Worm (Caenorhabditis elegans) whole organism, L2 larva: ENCODE measurements around the gene erp-44.3.

ENCODE experiments used
- C34F6.9 ChIP-seq: fragments of 150-350 bp; optimal IDR thresholded peaks from 2 replicates; lab custom pipeline; 2014; ENCODE audit warnings: missing biosample characterization, missing genetic modification characterization
- F13H6.1 ChIP-seq: sonication (generic microtip); optimal IDR thresholded peaks from 2 replicates; lab custom pipeline; 2016; ENCODE audit warnings: missing genetic modification characterization, missing compliant biosample characterization
- R02D3.7 ChIP-seq: fragments of 150-350 bp; optimal IDR thresholded peaks from 2 replicates; lab custom pipeline; 2014; ENCODE audit warnings: missing biosample characterization, missing genetic modification characterization
- Y55F3AM.14 ChIP-seq: fragments of 200-800 bp; sonication (Bioruptor generic); optimal IDR thresholded peaks from 2 replicates; lab custom pipeline; 2018; ENCODE audit warnings: mild to moderate bottlenecking, missing genetic modification characterization, missing compliant biosample characterization
- ZK546.5 ChIP-seq: sonication (generic microtip); optimal IDR thresholded peaks from 2 replicates; lab custom pipeline; 2017; ENCODE audit warnings: missing biosample characterization, missing genetic modification characterization
- alr-1 ChIP-seq: fragments of 150-350 bp; optimal IDR thresholded peaks from 2 replicates; lab custom pipeline; 2014; ENCODE audit warnings: missing biosample characterization, missing genetic modification characterization
- blmp-1 ChIP-seq: sonication (generic microtip); optimal IDR thresholded peaks from 2 replicates; lab custom pipeline; 2017; ENCODE audit warnings: missing genetic modification characterization, mild to moderate bottlenecking, missing compliant biosample characterization, antibody characterized with exemption, moderate library complexity; ENCODE audit not compliant: insufficient read depth
- ceh-16 ChIP-seq: fragments of 150-350 bp; optimal IDR thresholded peaks from 2 replicates; lab custom pipeline; 2014; ENCODE audit warnings: missing biosample characterization, missing genetic modification characterization
- ceh-82 ChIP-seq: fragments of 150-350 bp; optimal IDR thresholded peaks from 2 replicates; lab custom pipeline; 2014; ENCODE audit warnings: missing biosample characterization, missing genetic modification characterization
- crh-2 ChIP-seq: sonication (generic microtip); optimal IDR thresholded peaks from 2 replicates; lab custom pipeline; 2017; ENCODE audit warnings: missing biosample characterization, missing genetic modification characterization
- dmd-4 ChIP-seq: sonication (generic microtip); optimal IDR thresholded peaks from 2 replicates; lab custom pipeline; 2017; ENCODE audit warnings: missing biosample characterization, missing genetic modification characterization
- elt-3 ChIP-seq: sonication (generic microtip); optimal IDR thresholded peaks from 2 replicates; lab custom pipeline; 2017; ENCODE audit warnings: missing biosample characterization, missing genetic modification characterization
- fos-1 ChIP-seq: fragments of 150-350 bp; optimal IDR thresholded peaks from 2 replicates; lab custom pipeline; 2014; ENCODE audit warnings: missing biosample characterization, missing genetic modification characterization
- lin-13 ChIP-seq: fragments of 150-350 bp; optimal IDR thresholded peaks from 2 replicates; lab custom pipeline; 2014; ENCODE audit warnings: missing biosample characterization, missing genetic modification reagents, missing genetic modification characterization
- lsy-2 ChIP-seq, 2 experiments: fragments of 150-350 bp in 1 of 2; sonication (generic microtip) in 1 of 2; optimal IDR thresholded peaks; 2 replicates each; lab custom pipeline; 2014 to 2017; ENCODE audit warnings: missing biosample characterization in 2 of 2, missing genetic modification characterization in 2 of 2
- mab-5 ChIP-seq: fragments of 150-350 bp; optimal IDR thresholded peaks from 2 replicates; lab custom pipeline; 2014; ENCODE audit warnings: missing biosample characterization, missing genetic modification characterization
- nhr-10 ChIP-seq: sonication (generic microtip); optimal IDR thresholded peaks from 2 replicates; lab custom pipeline; 2017; ENCODE audit warnings: missing biosample characterization, missing genetic modification characterization
- nhr-11 ChIP-seq: fragments of 150-350 bp; optimal IDR thresholded peaks from 2 replicates; lab custom pipeline; 2014; ENCODE audit warnings: missing biosample characterization, missing genetic modification characterization
- nhr-12 ChIP-seq: fragments of 150-350 bp; optimal IDR thresholded peaks from 2 replicates; lab custom pipeline; 2014; ENCODE audit warnings: missing biosample characterization, missing genetic modification characterization
- nhr-129 ChIP-seq: fragments of 150-350 bp; optimal IDR thresholded peaks from 2 replicates; lab custom pipeline; 2014; ENCODE audit warnings: missing biosample characterization, missing genetic modification characterization
- nhr-23 ChIP-seq: fragments of 150-350 bp; optimal IDR thresholded peaks from 2 replicates; lab custom pipeline; 2014; ENCODE audit warnings: missing biosample characterization, missing genetic modification reagents, missing genetic modification characterization
- nhr-237 ChIP-seq: fragments of 150-350 bp; optimal IDR thresholded peaks from 2 replicates; lab custom pipeline; 2014; ENCODE audit warnings: missing biosample characterization, missing genetic modification characterization
- nhr-25 ChIP-seq: fragments of 150-350 bp; sonication (generic microtip); optimal IDR thresholded peaks from 3 replicates; lab custom pipeline; 2014; ENCODE audit warnings: missing biosample characterization, missing genetic modification characterization
- nhr-6 ChIP-seq: fragments of 150-350 bp; optimal IDR thresholded peaks from 2 replicates; lab custom pipeline; 2014; ENCODE audit warnings: missing biosample characterization, missing genetic modification characterization
- nhr-77 ChIP-seq: fragments of 150-350 bp; optimal IDR thresholded peaks from 2 replicates; lab custom pipeline; 2014; ENCODE audit warnings: missing biosample characterization, missing genetic modification characterization
- sem-4 ChIP-seq: fragments of 150-350 bp; optimal IDR thresholded peaks from 2 replicates; lab custom pipeline; 2014; ENCODE audit warnings: missing biosample characterization, missing genetic modification reagents, missing genetic modification characterization
- skn-1 ChIP-seq: sonication (generic microtip); optimal IDR thresholded peaks from 2 replicates; lab custom pipeline; 2017; ENCODE audit warnings: missing biosample characterization, missing genetic modification characterization
- sma-9 ChIP-seq, 2 experiments: fragments of 150-350 bp in 1 of 2; sonication (generic microtip) in 1 of 2; optimal IDR thresholded peaks; 2 replicates each; lab custom pipeline; 2014 to 2016; ENCODE audit warnings: missing genetic modification characterization in 2 of 2, mild to moderate bottlenecking in 1 of 2, missing biosample characterization in 1 of 2, missing compliant biosample characterization in 1 of 2, missing genetic modification reagents in 1 of 2, moderate library complexity in 1 of 2
- snpc-4 ChIP-seq: fragments of 150-350 bp; optimal IDR thresholded peaks from 2 replicates; lab custom pipeline; 2014; ENCODE audit warnings: missing biosample characterization, missing genetic modification characterization
- unc-55 ChIP-seq: fragments of 150-350 bp; sonication (generic microtip); optimal IDR thresholded peaks from 3 replicates; lab custom pipeline; 2014; ENCODE audit warnings: missing biosample characterization, missing genetic modification reagents, missing genetic modification characterization
- zag-1 ChIP-seq: fragments of 150-350 bp; optimal IDR thresholded peaks from 2 replicates; lab custom pipeline; 2014; ENCODE audit warnings: missing biosample characterization, missing genetic modification characterization
- ztf-4 ChIP-seq: fragments of 150-350 bp; optimal IDR thresholded peaks from 2 replicates; lab custom pipeline; 2014; ENCODE audit warnings: missing biosample characterization, missing genetic modification characterization

Gene erp-44.3

DNA sequence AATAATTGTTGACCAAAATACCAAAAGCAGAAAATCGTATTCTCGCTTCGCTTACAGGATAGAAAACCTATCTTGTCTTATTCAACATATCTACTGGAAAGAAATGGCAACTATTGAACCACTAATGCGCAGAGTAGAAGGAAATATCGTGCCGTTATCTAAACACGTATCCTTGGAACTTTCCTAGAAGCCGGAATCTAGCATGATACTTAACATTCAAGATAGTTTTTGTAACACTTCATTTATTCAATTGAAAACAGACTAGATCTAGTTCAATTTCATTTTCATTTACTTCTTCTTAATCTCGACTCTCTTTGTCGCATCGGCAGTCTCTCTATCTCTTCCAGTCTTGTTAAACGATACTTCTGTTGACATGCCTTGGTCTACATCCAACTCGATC, 32.5 kb downstream of the erp-44.3 start:
- TF ChIP-seq skn-1 (tag; lab: Kevin White, UChicago) (no peak), elt-3 (tag; lab: Kevin White, UChicago) (no peak), sem-4 (no peak), ceh-82 (tag; lab: Kevin White, UChicago) (no peak), nhr-6 (no peak), zag-1 (tag; lab: Kevin White, UChicago) (no peak), ceh-16 (tag; lab: Kevin White, UChicago) (no peak), snpc-4 (tag; lab: Kevin White, UChicago) (no peak), mab-5 (tag; lab: Kevin White, UChicago) (no peak), unc-55 (GFP tag; lab: Kevin White, UChicago) (no peak), C34F6.9 (tag; lab: Kevin White, UChicago) (no peak), nhr-23 (tag; lab: Kevin White, UChicago) (no peak), nhr-77 (no peak), ZK546.5 (no peak), lin-13 (GFP tag; lab: Kevin White, UChicago) (no peak)

DNA sequence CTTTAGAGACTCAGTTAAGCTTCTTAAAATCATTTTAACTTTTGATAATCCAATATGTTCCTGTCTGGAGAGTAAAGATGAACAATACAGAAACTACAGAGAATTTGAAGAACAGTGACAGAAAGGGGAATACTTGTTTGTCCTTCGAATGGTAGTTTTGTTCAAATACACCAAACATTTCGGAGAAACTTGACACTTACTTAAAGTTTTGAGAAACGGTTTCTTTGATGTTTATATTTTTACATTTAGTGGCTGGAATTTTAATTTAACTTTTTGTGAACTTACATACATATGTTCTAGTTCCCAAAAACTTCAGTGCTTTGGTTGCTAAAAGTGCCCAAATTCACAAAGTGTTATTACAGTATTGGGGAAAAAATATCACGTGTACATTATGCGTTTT, 34.7 kb downstream of the erp-44.3 start, which contains the start of gene B0218.5:
Gene B0218.5, minus strand, starts transcription at position 101 of the 400 bp plus-strand sequence.
- TF ChIP-seq blmp-1 (tag; lab: Kevin White, UChicago): no peak
- no peak for TF ChIP-seq lsy-2 (tag; optimal IDR thresholded peaks at IDR 0.05; lab: Kevin White, UChicago)
- TF ChIP-seq sem-4: no peak
- TF ChIP-seq elt-3 (tag; lab: Kevin White, UChicago): no peak
- no peak for TF ChIP-seq nhr-129 (tag; lab: Kevin White, UChicago)
- no peak for TF ChIP-seq zag-1 (tag; lab: Kevin White, UChicago)
- TF ChIP-seq nhr-11 (tag; lab: Kevin White, UChicago): no peak
- TF ChIP-seq nhr-77: no peak

DNA sequence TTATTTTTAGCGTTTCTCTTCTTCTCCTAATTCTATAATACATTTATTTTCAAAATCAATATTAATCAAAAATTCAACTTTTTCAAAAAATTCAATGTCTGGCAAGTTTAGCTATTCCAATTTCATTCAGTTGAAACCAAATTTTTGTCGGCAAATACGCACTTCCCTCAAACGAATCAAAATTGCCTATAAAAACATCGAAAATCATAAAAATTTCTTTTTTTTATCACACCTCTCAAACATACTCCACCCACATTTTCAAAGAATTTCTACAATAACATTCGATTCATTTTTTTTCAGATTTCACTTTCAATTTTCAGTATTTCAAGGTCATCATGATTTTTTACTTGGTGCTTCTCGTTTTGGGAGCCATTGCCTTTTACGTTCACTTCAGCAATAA, 36.6 kb downstream of the erp-44.3 start, which contains the start of gene faah-1:
Gene faah-1, plus strand, starts transcription at position 301 of the 400 bp plus-strand sequence.
- no peak for TF ChIP-seq crh-2 (tag; lab: Kevin White, UChicago)
- TF ChIP-seq unc-55 (GFP tag; lab: Kevin White, UChicago): no peak
- no peak for TF ChIP-seq dmd-4
- TF ChIP-seq sma-9 (GFP tag; optimal IDR thresholded peaks at IDR 0.05; lab: Kevin White, UChicago): no peak
- no peak for TF ChIP-seq sma-9 (tag; optimal IDR thresholded peaks at IDR 0.05; lab: Kevin White, UChicago)
- TF ChIP-seq nhr-12 (tag; lab: Kevin White, UChicago): no peak
- TF ChIP-seq nhr-237: no peak
- TF ChIP-seq Y55F3AM.14 (GFP tag; lab: Kevin White, UChicago): no peak
- no peak for TF ChIP-seq F13H6.1 (tag; lab: Kevin White, UChicago)
- no peak for TF ChIP-seq ZK546.5
- no peak for TF ChIP-seq R02D3.7 (tag; lab: Kevin White, UChicago)
- no peak for TF ChIP-seq alr-1 (tag; lab: Kevin White, UChicago)
- TF ChIP-seq nhr-10 (tag; lab: Kevin White, UChicago): no peak
- no peak for TF ChIP-seq ztf-4 (tag; lab: Kevin White, UChicago)
- no peak for TF ChIP-seq lin-13 (GFP tag; lab: Kevin White, UChicago)
- TF ChIP-seq lsy-2 (tag; optimal IDR thresholded peaks at IDR 0.05; lab: Kevin White, UChicago): no peak
- no peak for TF ChIP-seq nhr-77
- TF ChIP-seq, all 48 proteins: peak for 0

DNA sequence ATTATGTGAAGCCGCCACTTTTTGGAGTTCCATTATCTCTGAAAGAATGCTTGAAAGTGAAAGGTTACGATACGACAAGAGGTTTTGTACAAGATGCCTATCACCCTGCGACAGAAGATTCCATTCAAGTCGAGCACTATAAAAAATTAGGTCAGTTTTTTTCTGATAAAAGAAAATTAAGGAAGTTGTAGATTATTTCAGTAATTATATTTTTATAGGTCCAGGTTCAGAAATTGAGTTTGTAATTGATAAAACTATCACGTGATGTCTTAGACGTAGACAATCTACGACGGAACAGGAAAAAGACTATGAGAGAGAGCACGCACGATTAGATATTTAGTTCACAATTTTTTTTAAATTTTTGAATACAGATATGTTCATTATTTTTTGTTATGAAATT, 37.5 kb downstream of the erp-44.3 start:
- TF ChIP-seq elt-3 (tag; lab: Kevin White, UChicago) (no peak), fos-1 (tag; lab: Kevin White, UChicago) (peak; percentile 1)

DNA sequence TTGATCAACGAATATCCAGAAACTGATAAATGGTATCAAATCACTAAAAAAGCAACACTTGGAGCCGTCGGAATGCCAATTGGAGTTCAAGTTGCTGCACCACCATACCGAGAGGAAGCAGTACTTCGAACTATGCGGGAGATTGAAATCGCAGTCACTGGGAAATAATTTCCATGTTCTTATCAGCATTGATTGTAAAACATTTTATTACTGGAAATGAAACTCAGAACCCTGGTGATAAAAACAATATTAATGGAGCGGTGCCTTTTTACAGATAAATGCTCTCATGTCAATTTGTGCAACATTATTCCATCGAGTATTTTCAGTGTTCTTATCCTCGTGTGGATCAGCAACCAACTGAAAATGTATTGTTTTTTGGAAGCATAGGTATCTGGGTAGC, 39.3 kb downstream of the erp-44.3 start:
- peak; percentile 52 for TF ChIP-seq fos-1 (tag; lab: Kevin White, UChicago)
- TF ChIP-seq nhr-25 (tag; lab: Kevin White, UChicago): no peak

DNA sequence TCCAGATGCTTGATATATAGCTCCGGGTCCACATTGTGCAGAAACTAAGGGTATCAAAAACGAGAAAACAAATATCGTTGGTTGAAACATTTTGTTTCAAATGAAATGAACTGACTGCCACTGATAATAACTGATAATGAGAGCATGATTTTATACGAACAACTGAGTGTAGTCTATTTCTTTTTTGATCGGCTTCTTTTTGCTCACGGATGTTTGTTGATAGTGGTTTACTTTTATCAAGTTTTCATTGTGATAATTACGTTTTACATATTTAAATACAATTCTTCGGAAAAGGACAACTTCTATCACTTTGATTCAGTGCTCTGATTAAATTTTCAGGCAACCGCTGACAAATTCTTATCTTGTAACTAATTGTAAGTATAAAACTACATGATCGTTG, 41.2 kb downstream of the erp-44.3 start, which contains the start of gene clec-51:
Gene clec-51, minus strand, starts transcription at position 114 of the 400 bp plus-strand sequence.
- TF ChIP-seq nhr-12 (tag; lab: Kevin White, UChicago) (no peak), sma-9 (GFP tag; optimal IDR thresholded peaks at IDR 0.05; lab: Kevin White, UChicago) (peak; percentile 26), sma-9 (tag; optimal IDR thresholded peaks at IDR 0.05; lab: Kevin White, UChicago) (no peak), skn-1 (tag; lab: Kevin White, UChicago) (peak; percentile 2), fos-1 (tag; lab: Kevin White, UChicago) (peak; percentile 63)
- TF ChIP-seq, all 48 proteins: peak for 3
